Fruit fly (Drosophila melanogaster) whole organism, embryonic: ENCODE measurements around the gene CG11664.

Experiments
- Atf-2 ChIP-seq: fragments of 200-800 bp; sonication (Bioruptor generic); optimal IDR thresholded peaks from 2 replicates; lab custom pipeline; 2016; ENCODE audit warnings: missing biosample characterization, missing genetic modification characterization
- Atf6 ChIP-seq: fragments of 200-800 bp; sonication (Bioruptor generic); IDR thresholded peaks from 2 replicates; pipeline ENCODE4 v1.3.6; 2022; ENCODE audit warnings: missing biosample characterization, missing genetic modification characterization
- BEAF-32 ChIP-seq: fragments of 200-800 bp; sonication (Bioruptor generic); optimal IDR thresholded peaks from 3 replicates; lab custom pipeline; 2017; ENCODE audit warnings: missing biosample characterization, missing genetic modification characterization, mild to moderate bottlenecking, moderate library complexity, missing genetic modification reagents
- Bdp1 ChIP-seq: fragments of 200-800 bp; sonication (Bioruptor generic); optimal IDR thresholded peaks from 3 replicates; lab custom pipeline; 2016; ENCODE audit warnings: missing biosample characterization, missing genetic modification characterization
- CG12071 ChIP-seq: fragments of 200-800 bp; sonication (Bioruptor generic); optimal IDR thresholded peaks from 3 replicates; lab custom pipeline; 2018; ENCODE audit warnings: missing biosample characterization, mild to moderate bottlenecking, missing genetic modification characterization
- CG15696 ChIP-seq: fragments of 200-800 bp; sonication (Bioruptor generic); optimal IDR thresholded peaks from 2 replicates; lab custom pipeline; 2019; ENCODE audit warnings: missing biosample characterization, mild to moderate bottlenecking, missing genetic modification characterization, moderate library complexity
- CG16813 ChIP-seq: fragments of 200-800 bp; sonication (Bioruptor generic); IDR thresholded peaks from 3 replicates; pipeline ENCODE4 v1.3.6; 2022; ENCODE audit warnings: missing biosample characterization, missing genetic modification characterization; ENCODE audit not compliant: partially characterized antibody
- CG16815 ChIP-seq: fragments of 200-800 bp; sonication (Bioruptor generic); optimal IDR thresholded peaks from 3 replicates; lab custom pipeline; 2017; ENCODE audit warnings: missing biosample characterization, mild to moderate bottlenecking, missing genetic modification characterization
- CG17328 ChIP-seq: fragments of 200-800 bp; sonication (Bioruptor generic); IDR thresholded peaks from 2 replicates; pipeline ENCODE4 v1.3.6; 2022; ENCODE audit warnings: missing biosample characterization, missing genetic modification characterization
- CG17361 ChIP-seq: fragments of 200-800 bp; sonication (Bioruptor generic); IDR thresholded peaks from 3 replicates; pipeline ENCODE4 v1.3.6; 2022; ENCODE audit warnings: missing biosample characterization, missing genetic modification characterization
- CG17612 ChIP-seq: fragments of 200-800 bp; sonication (Bioruptor generic); IDR thresholded peaks from 2 replicates; pipeline ENCODE4 v1.3.6; 2022; ENCODE audit warnings: missing biosample characterization, missing genetic modification characterization
- CG18764 ChIP-seq: fragments of 200-800 bp; sonication (Bioruptor generic); optimal IDR thresholded peaks from 3 replicates; lab custom pipeline; 2016; ENCODE audit warnings: missing biosample characterization, missing genetic modification characterization
- CG2129 ChIP-seq: fragments of 200-800 bp; sonication (Bioruptor generic); IDR thresholded peaks from 2 replicates; pipeline ENCODE4 v1.3.6; 2022; ENCODE audit warnings: missing biosample characterization, missing genetic modification characterization; ENCODE audit not compliant: partially characterized antibody
- CG2889 ChIP-seq: fragments of 200-800 bp; sonication (Bioruptor generic); IDR thresholded peaks from 3 replicates; pipeline ENCODE4 v1.3.6; 2022; ENCODE audit warnings: missing biosample characterization, missing genetic modification characterization
- CG3163 ChIP-seq: fragments of 200-800 bp; sonication (Bioruptor generic); optimal IDR thresholded peaks from 3 replicates; lab custom pipeline; 2016; ENCODE audit warnings: missing biosample characterization, missing genetic modification characterization
- CG33213 ChIP-seq: fragments of 200-800 bp; sonication (Bioruptor generic); optimal IDR thresholded peaks from 3 replicates; lab custom pipeline; 2016; ENCODE audit warnings: missing biosample characterization, missing genetic modification characterization
- CG34422 ChIP-seq: fragments of 200-800 bp; sonication (Bioruptor generic); IDR thresholded peaks from 3 replicates; pipeline ENCODE4 v1.3.6; 2022; ENCODE audit warnings: missing biosample characterization, missing genetic modification characterization
- CG4404 ChIP-seq: fragments of 200-800 bp; sonication (Bioruptor generic); IDR thresholded peaks from 2 replicates; pipeline ENCODE4 v1.3.6; 2022; ENCODE audit warnings: missing biosample characterization, missing genetic modification characterization
- CG6689 ChIP-seq: fragments of 200-800 bp; sonication (Bioruptor generic); IDR thresholded peaks from 2 replicates; pipeline ENCODE4 v1.3.6; 2022; ENCODE audit warnings: missing biosample characterization, missing genetic modification characterization
- CG7556 ChIP-seq: fragments of 200-800 bp; sonication (Bioruptor generic); optimal IDR thresholded peaks from 2 replicates; lab custom pipeline; 2017; ENCODE audit warnings: missing biosample characterization, mild to moderate bottlenecking, missing genetic modification characterization
- CG8944 ChIP-seq: fragments of 200-800 bp; sonication (Bioruptor generic); optimal IDR thresholded peaks from 3 replicates; lab custom pipeline; 2016; ENCODE audit warnings: missing biosample characterization, missing genetic modification characterization
- CG9215 ChIP-seq: fragments of 200-800 bp; sonication (Bioruptor generic); IDR thresholded peaks from 2 replicates; pipeline ENCODE4 v1.3.6; 2022; ENCODE audit warnings: missing biosample characterization, missing genetic modification characterization
- CG9817 ChIP-seq: fragments of 200-800 bp; sonication (Bioruptor generic); optimal IDR thresholded peaks from 2 replicates; lab custom pipeline; 2018; ENCODE audit warnings: missing biosample characterization, mild to moderate bottlenecking, missing genetic modification characterization, moderate library complexity
- CG9932 ChIP-seq: fragments of 200-800 bp; sonication (Bioruptor generic); IDR thresholded peaks from 2 replicates; pipeline ENCODE4 v1.3.6; 2022; ENCODE audit warnings: missing biosample characterization, missing genetic modification characterization
- Camta ChIP-seq: fragments of 200-800 bp; sonication (Bioruptor generic); optimal IDR thresholded peaks from 2 replicates; lab custom pipeline; 2016; ENCODE audit warnings: missing biosample characterization, missing genetic modification characterization
- CoRest ChIP-seq: fragments of 200-800 bp; sonication (Bioruptor generic); optimal IDR thresholded peaks from 3 replicates; lab custom pipeline; 2018; ENCODE audit warnings: missing biosample characterization, mild to moderate bottlenecking, missing genetic modification characterization, moderate library complexity
- Fer2 ChIP-seq: fragments of 200-800 bp; sonication (Bioruptor generic); optimal IDR thresholded peaks from 2 replicates; lab custom pipeline; 2018; ENCODE audit warnings: missing biosample characterization, mild to moderate bottlenecking, missing genetic modification characterization, moderate library complexity
- HmgD ChIP-seq: fragments of 200-800 bp; sonication (Bioruptor generic); optimal IDR thresholded peaks from 3 replicates; lab custom pipeline; 2016; ENCODE audit warnings: missing biosample characterization, missing genetic modification characterization
- Hr3 ChIP-seq: fragments of 200-800 bp; sonication (Bioruptor generic); optimal IDR thresholded peaks from 3 replicates; lab custom pipeline; 2016; ENCODE audit warnings: missing biosample characterization, missing genetic modification characterization
- Myb ChIP-seq: fragments of 200-800 bp; sonication (Bioruptor generic); optimal IDR thresholded peaks from 2 replicates; lab custom pipeline; 2016; ENCODE audit warnings: missing biosample characterization, missing genetic modification characterization
- PHDP ChIP-seq: fragments of 200-800 bp; sonication (Bioruptor generic); optimal IDR thresholded peaks from 3 replicates; lab custom pipeline; 2018; ENCODE audit warnings: missing biosample characterization, mild to moderate bottlenecking, missing genetic modification characterization, moderate library complexity
- Six4 ChIP-seq: fragments of 200-800 bp; sonication (Bioruptor generic); optimal IDR thresholded peaks from 2 replicates; lab custom pipeline; 2016; ENCODE audit warnings: missing biosample characterization, missing genetic modification characterization
- Taf1 ChIP-seq: fragments of 200-800 bp; sonication (Bioruptor generic); IDR thresholded peaks from 2 replicates; pipeline ENCODE4 v1.3.6; 2022; ENCODE audit warnings: missing biosample characterization, missing genetic modification characterization
- ab ChIP-seq: fragments of 200-800 bp; sonication (Bioruptor generic); optimal IDR thresholded peaks from 2 replicates; lab custom pipeline; 2016; ENCODE audit warnings: missing biosample characterization, missing genetic modification characterization
- ci ChIP-seq: fragments of 200-800 bp; sonication (Bioruptor generic); IDR thresholded peaks from 3 replicates; pipeline ENCODE4 v1.3.6; 2022; ENCODE audit warnings: missing biosample characterization, missing genetic modification characterization
- dan ChIP-seq: fragments of 200-800 bp; sonication (Bioruptor generic); IDR thresholded peaks from 2 replicates; pipeline ENCODE4 v1.3.6; 2022; ENCODE audit warnings: missing biosample characterization, missing genetic modification characterization
- fd64A ChIP-seq: fragments of 200-800 bp; sonication (Bioruptor generic); optimal IDR thresholded peaks from 3 replicates; lab custom pipeline; 2018; ENCODE audit warnings: missing biosample characterization, mild to moderate bottlenecking, missing genetic modification characterization
- gcm2 ChIP-seq: fragments of 200-800 bp; sonication (Bioruptor generic); optimal IDR thresholded peaks from 2 replicates; lab custom pipeline; 2016; ENCODE audit warnings: missing biosample characterization, missing genetic modification characterization
- gfzf ChIP-seq: fragments of 200-800 bp; sonication (Bioruptor generic); optimal IDR thresholded peaks from 2 replicates; lab custom pipeline; 2016; ENCODE audit warnings: missing biosample characterization, mild to moderate bottlenecking, missing genetic modification characterization, moderate library complexity
- hbn ChIP-seq: fragments of 200-800 bp; sonication (Bioruptor generic); IDR thresholded peaks from 2 replicates; pipeline ENCODE4 v1.3.6; 2022; ENCODE audit warnings: missing biosample characterization, missing genetic modification characterization; ENCODE audit not compliant: partially characterized antibody
- lab ChIP-seq: fragments of 200-800 bp; sonication (Bioruptor generic); optimal IDR thresholded peaks from 3 replicates; lab custom pipeline; 2017; ENCODE audit warnings: missing biosample characterization, missing genetic modification characterization, mild to moderate bottlenecking, moderate library complexity, missing genetic modification reagents
- lmd ChIP-seq: fragments of 200-800 bp; sonication (Bioruptor generic); IDR thresholded peaks from 2 replicates; pipeline ENCODE4 v1.3.6; 2022; ENCODE audit warnings: missing biosample characterization, missing genetic modification characterization
- mam ChIP-seq: fragments of 200-800 bp; sonication (Bioruptor generic); optimal IDR thresholded peaks from 3 replicates; lab custom pipeline; 2016; ENCODE audit warnings: missing biosample characterization, missing genetic modification characterization
- mirr ChIP-seq: fragments of 200-800 bp; sonication (Bioruptor generic); optimal IDR thresholded peaks from 3 replicates; lab custom pipeline; 2018; ENCODE audit warnings: missing biosample characterization, mild to moderate bottlenecking, missing genetic modification characterization
- phol ChIP-seq: fragments of 200-800 bp; sonication (Bioruptor generic); optimal IDR thresholded peaks from 3 replicates; lab custom pipeline; 2018; ENCODE audit warnings: missing biosample characterization, mild to moderate bottlenecking, missing genetic modification characterization, moderate library complexity
- prd ChIP-seq, 3 experiments: fragments of >200 bp in 2 of 3; fragments of 200-800 bp in 1 of 3; sonication (Bioruptor generic) in 1 of 3; optimal IDR thresholded peaks in 2 of 3; IDR thresholded peaks in 1 of 3; 2 replicates in 2 of 3; 3 replicates in 1 of 3; pipeline versions ENCODE4 v1.3.6 to Lab custom; 2017 to 2022; ENCODE audit warnings: missing biosample characterization in 1 of 3, missing genetic modification characterization in 1 of 3
- pum ChIP-seq: fragments of 200-800 bp; sonication (Bioruptor generic); optimal IDR thresholded peaks from 2 replicates; lab custom pipeline; 2016; ENCODE audit warnings: missing biosample characterization, missing genetic modification characterization
- sim ChIP-seq: fragments of 200-800 bp; sonication (Bioruptor generic); IDR thresholded peaks from 2 replicates; pipeline ENCODE4 v1.3.6; 2022; ENCODE audit warnings: missing biosample characterization, missing genetic modification characterization
- slbo ChIP-seq: fragments of 200-800 bp; sonication (Bioruptor generic); IDR thresholded peaks from 2 replicates; pipeline ENCODE4 v1.3.6; 2022; ENCODE audit warnings: missing biosample characterization, missing genetic modification characterization
- stwl ChIP-seq: fragments of 200-800 bp; sonication (Bioruptor generic); optimal IDR thresholded peaks from 3 replicates; lab custom pipeline; 2018; ENCODE audit warnings: missing biosample characterization, mild to moderate bottlenecking, missing genetic modification characterization, moderate library complexity
- trem ChIP-seq: fragments of 200-800 bp; optimal IDR thresholded peaks from 3 replicates; lab custom pipeline; 2019; ENCODE audit warnings: missing biosample characterization, mild to moderate bottlenecking, missing genetic modification characterization, moderate library complexity
- zfh1 ChIP-seq: fragments of 200-800 bp; sonication (Bioruptor generic); IDR thresholded peaks from 3 replicates; pipeline ENCODE4 v1.3.6; 2022; ENCODE audit warnings: missing biosample characterization, missing genetic modification characterization

CG11664 gene

dm6 chrX:843489-843888 lies 32.0 kb upstream of the CG11664 start:
- TF ChIP-seq CG17328 (GFP tag; lab: Robert Waterston, UW) (0 out of 2 replicates have a peak, but pooled peaks have one; percentile 35), Taf1 (GFP tag; lab: Robert Waterston, UW) (no peak), CG18764 (GFP tag; lab: Kevin White, UChicago) (no peak), Myb (GFP tag; lab: Kevin White, UChicago) (no peak), sim (GFP tag; lab: Robert Waterston, UW) (no peak), prd (optimal IDR thresholded peaks at IDR 0.05; lab: Kevin White, UChicago) (no peak), prd (GFP tag; IDR thresholded peaks at IDR 0.05; lab: Robert Waterston, UW) (peak; percentile 53; the same call in 2 of the 3 replicates), Camta (GFP tag; lab: Kevin White, UChicago) (no peak), lmd (GFP tag; lab: Robert Waterston, UW) (no peak), CG7556 (GFP tag; lab: Kevin White, UChicago) (no peak), CG15696 (tag; lab: Kevin White, UChicago) (no peak), Hr3 (no peak), mam (GFP tag; lab: Kevin White, UChicago) (no peak), zfh1 (GFP tag; lab: Robert Waterston, UW) (no peak), CG6689 (GFP tag; lab: Robert Waterston, UW) (0 out of 2 replicates have a peak, but pooled peaks have one; percentile 19), CG34422 (GFP tag; lab: Robert Waterston, UW) (no peak), CG4404 (GFP tag; lab: Robert Waterston, UW) (no peak), stwl (tag; lab: Kevin White, UChicago) (no peak), Atf-2 (GFP tag; lab: Kevin White, UChicago) (no peak), gcm2 (GFP tag; lab: Kevin White, UChicago) (no peak), dan (GFP tag; lab: Robert Waterston, UW) (no peak), Six4 (GFP tag; lab: Kevin White, UChicago) (no peak), CG9817 (peak; percentile 25), CG9932 (GFP tag; lab: Robert Waterston, UW) (peak; percentile 15; the same call in 1 of the 2 replicates), Atf6 (GFP tag; lab: Robert Waterston, UW) (no peak), Bdp1 (GFP tag; lab: Kevin White, UChicago) (no peak), mirr (GFP tag; lab: Kevin White, UChicago) (no peak), CG16813 (GFP tag; lab: Robert Waterston, UW) (peak; percentile 64), gfzf (GFP tag; lab: Kevin White, UChicago) (no peak), PHDP (tag; lab: Kevin White, UChicago) (no peak), trem (tag; lab: Kevin White, UChicago) (peak; percentile 29), HmgD (GFP tag; lab: Kevin White, UChicago) (no peak), CG8944 (GFP tag; lab: Kevin White, UChicago) (no peak), ab (GFP tag; lab: Kevin White, UChicago) (no peak), BEAF-32 (GFP tag; lab: Kevin White, UChicago) (no peak), hbn (GFP tag; lab: Robert Waterston, UW) (no peak), CG3163 (GFP tag; lab: Kevin White, UChicago) (no peak), CoRest (peak; percentile 41), CG9215 (GFP tag; lab: Robert Waterston, UW) (no peak), CG12071 (no peak), phol (tag; lab: Kevin White, UChicago) (peak; percentile 58), CG17361 (GFP tag; lab: Robert Waterston, UW) (peak; percentile 65; the same call in 2 of the 3 replicates), CG2889 (no peak), lab (no peak), CG2129 (GFP tag; lab: Robert Waterston, UW) (no peak), ci (no peak), Fer2 (tag; lab: Kevin White, UChicago) (no peak), fd64A (GFP tag; lab: Kevin White, UChicago) (no peak), CG16815 (GFP tag; lab: Kevin White, UChicago) (no peak), CG33213 (no peak), slbo (GFP tag; lab: Robert Waterston, UW) (peak; percentile 57), CG17612 (GFP tag; lab: Robert Waterston, UW) (no peak), pum (no peak)
